Fruit fly (Drosophila melanogaster) whole organism, embryonic: ENCODE results near the gene CG16959.

Source experiments
- Atf3 ChIP-seq: fragments of 200-800 bp; sonication (Bioruptor generic); optimal IDR thresholded peaks from 3 replicates; lab custom pipeline; 2016; ENCODE audit warnings: missing biosample characterization, missing genetic modification characterization
- B-H2 ChIP-seq: fragments of 200-800 bp; sonication (Bioruptor generic); optimal IDR thresholded peaks from 2 replicates; lab custom pipeline; 2018; ENCODE audit warnings: missing biosample characterization, mild to moderate bottlenecking, missing genetic modification characterization
- Bgb ChIP-seq: fragments of 200-800 bp; sonication (Bioruptor generic); IDR thresholded peaks from 2 replicates; pipeline ENCODE4 v1.3.6; 2022; ENCODE audit warnings: missing biosample characterization, missing genetic modification characterization; ENCODE audit not compliant: partially characterized antibody
- CG10147 ChIP-seq: fragments of 200-800 bp; sonication (Bioruptor generic); optimal IDR thresholded peaks from 2 replicates; lab custom pipeline; 2019; ENCODE audit warnings: missing biosample characterization, mild to moderate bottlenecking, missing genetic modification characterization, moderate library complexity
- CG11560 ChIP-seq: fragments of 200-800 bp; sonication (Bioruptor generic); IDR thresholded peaks from 3 replicates; pipeline ENCODE4 v1.3.6; 2022; ENCODE audit warnings: missing biosample characterization, missing genetic modification characterization
- CG11696 ChIP-seq: fragments of 200-800 bp; sonication (Bioruptor generic); IDR thresholded peaks from 2 replicates; pipeline ENCODE4 v1.3.6; 2022; ENCODE audit warnings: missing biosample characterization, missing genetic modification characterization
- CG12155 ChIP-seq: fragments of 200-800 bp; sonication (Bioruptor generic); optimal IDR thresholded peaks from 3 replicates; lab custom pipeline; 2016; ENCODE audit warnings: missing biosample characterization, missing genetic modification characterization
- CG12299 ChIP-seq: fragments of 200-800 bp; sonication (Bioruptor generic); optimal IDR thresholded peaks from 2 replicates; lab custom pipeline; 2018; ENCODE audit warnings: missing biosample characterization, mild to moderate bottlenecking, missing genetic modification characterization
- CG12769 ChIP-seq: fragments of 200-800 bp; sonication (Bioruptor generic); optimal IDR thresholded peaks from 2 replicates; lab custom pipeline; 2019; ENCODE audit warnings: missing biosample characterization, mild to moderate bottlenecking, missing genetic modification characterization, moderate library complexity
- CG15073 ChIP-seq: fragments of 200-800 bp; sonication (Bioruptor generic); optimal IDR thresholded peaks from 2 replicates; lab custom pipeline; 2016; ENCODE audit warnings: missing biosample characterization, missing genetic modification characterization
- CG15269 ChIP-seq: fragments of 200-800 bp; sonication (Bioruptor generic); optimal IDR thresholded peaks from 2 replicates; lab custom pipeline; 2018; ENCODE audit warnings: missing biosample characterization, mild to moderate bottlenecking, missing genetic modification characterization, moderate library complexity
- CG16863 ChIP-seq: fragments of 200-800 bp; sonication (Bioruptor generic); optimal IDR thresholded peaks from 3 replicates; lab custom pipeline; 2016; ENCODE audit warnings: missing biosample characterization, missing genetic modification characterization
- CG17186 ChIP-seq: fragments of 200-800 bp; sonication (Bioruptor generic); optimal IDR thresholded peaks from 3 replicates; lab custom pipeline; 2017; ENCODE audit warnings: missing biosample characterization, missing genetic modification reagents, missing genetic modification characterization
- CG17328 ChIP-seq: fragments of 200-800 bp; sonication (Bioruptor generic); IDR thresholded peaks from 2 replicates; pipeline ENCODE4 v1.3.6; 2022; ENCODE audit warnings: missing biosample characterization, missing genetic modification characterization
- CG2116 ChIP-seq: fragments of 200-800 bp; sonication (Bioruptor generic); optimal IDR thresholded peaks from 3 replicates; lab custom pipeline; 2018; ENCODE audit warnings: missing biosample characterization, mild to moderate bottlenecking, missing genetic modification characterization
- CG2120 ChIP-seq: fragments of 200-800 bp; sonication (Bioruptor generic); optimal IDR thresholded peaks from 3 replicates; lab custom pipeline; 2016; ENCODE audit warnings: missing biosample characterization, missing genetic modification characterization
- CG2129 ChIP-seq: fragments of 200-800 bp; sonication (Bioruptor generic); IDR thresholded peaks from 2 replicates; pipeline ENCODE4 v1.3.6; 2022; ENCODE audit warnings: missing biosample characterization, missing genetic modification characterization; ENCODE audit not compliant: partially characterized antibody
- CG3281 ChIP-seq: fragments of 200-800 bp; sonication (Bioruptor generic); optimal IDR thresholded peaks from 3 replicates; lab custom pipeline; 2017; ENCODE audit warnings: missing biosample characterization, mild to moderate bottlenecking, missing genetic modification characterization
- CG33557 ChIP-seq: fragments of 200-800 bp; sonication (Bioruptor generic); optimal IDR thresholded peaks from 2 replicates; lab custom pipeline; 2019; ENCODE audit warnings: missing biosample characterization, mild to moderate bottlenecking, missing genetic modification characterization, moderate library complexity
- CG43689 ChIP-seq: fragments of 200-800 bp; sonication (Bioruptor generic); IDR thresholded peaks from 2 replicates; pipeline ENCODE4 v1.3.6; 2022; ENCODE audit warnings: missing biosample characterization, missing genetic modification characterization
- CG4707 ChIP-seq: fragments of 200-800 bp; sonication (Bioruptor generic); optimal IDR thresholded peaks from 2 replicates; lab custom pipeline; 2018; ENCODE audit warnings: missing biosample characterization, mild to moderate bottlenecking, missing genetic modification characterization, moderate library complexity
- CG6791 ChIP-seq: fragments of 200-800 bp; sonication (Bioruptor generic); IDR thresholded peaks from 3 replicates; pipeline ENCODE4 v1.3.6; 2022; ENCODE audit warnings: missing biosample characterization, missing genetic modification characterization; ENCODE audit not compliant: partially characterized antibody
- CG7963 ChIP-seq: fragments of 200-800 bp; sonication (Bioruptor generic); IDR thresholded peaks from 3 replicates; pipeline ENCODE4 v1.3.6; 2022; ENCODE audit warnings: missing biosample characterization, missing genetic modification characterization; ENCODE audit not compliant: partially characterized antibody
- CG8089 ChIP-seq: fragments of 200-800 bp; sonication (Bioruptor generic); optimal IDR thresholded peaks from 3 replicates; lab custom pipeline; 2016; ENCODE audit warnings: missing biosample characterization, missing genetic modification characterization
- CG9932 ChIP-seq: fragments of 200-800 bp; sonication (Bioruptor generic); IDR thresholded peaks from 2 replicates; pipeline ENCODE4 v1.3.6; 2022; ENCODE audit warnings: missing biosample characterization, missing genetic modification characterization
- Dref ChIP-seq: fragments of 200-800 bp; sonication (Bioruptor generic); IDR thresholded peaks from 2 replicates; pipeline ENCODE4 v1.3.6; 2022; ENCODE audit warnings: missing biosample characterization, missing genetic modification characterization
- Eip74EF ChIP-seq, 2 experiments: fragments of 200-800 bp in 1 of 2; fragments of >200 bp in 1 of 2; sonication (Bioruptor generic) in 1 of 2; optimal IDR thresholded peaks; 2 replicates each; lab custom pipeline; 2017 to 2019; ENCODE audit warnings: missing biosample characterization in 2 of 2, missing genetic modification characterization in 2 of 2, mild to moderate bottlenecking in 1 of 2, moderate library complexity in 1 of 2
- Hey ChIP-seq: fragments of 200-800 bp; sonication (Bioruptor generic); optimal IDR thresholded peaks from 3 replicates; lab custom pipeline; 2018; ENCODE audit warnings: missing biosample characterization, mild to moderate bottlenecking, missing genetic modification characterization
- HmgD ChIP-seq: fragments of 200-800 bp; sonication (Bioruptor generic); optimal IDR thresholded peaks from 3 replicates; lab custom pipeline; 2016; ENCODE audit warnings: missing biosample characterization, missing genetic modification characterization
- MESR4 ChIP-seq: fragments of 200-800 bp; sonication (Bioruptor generic); optimal IDR thresholded peaks from 2 replicates; lab custom pipeline; 2018; ENCODE audit warnings: missing biosample characterization, mild to moderate bottlenecking, missing genetic modification characterization, moderate library complexity
- Mes4 ChIP-seq: fragments of 200-800 bp; sonication (Bioruptor generic); optimal IDR thresholded peaks from 2 replicates; lab custom pipeline; 2016; ENCODE audit warnings: missing biosample characterization, missing genetic modification characterization
- Scr ChIP-seq: fragments of 200-800 bp; sonication (Bioruptor generic); IDR thresholded peaks from 2 replicates; pipeline ENCODE4 v1.3.6; 2022; ENCODE audit warnings: missing biosample characterization, missing genetic modification characterization; ENCODE audit not compliant: partially characterized antibody
- Xbp1 ChIP-seq: fragments of 200-800 bp; sonication (Bioruptor generic); optimal IDR thresholded peaks from 3 replicates; lab custom pipeline; 2016; ENCODE audit warnings: missing biosample characterization, mild to moderate bottlenecking, missing genetic modification characterization
- croc ChIP-seq: fragments of 200-800 bp; sonication (Bioruptor generic); conservative IDR thresholded peaks from 3 replicates; pipeline ENCODE4 v1.3.6; 2022; ENCODE audit warnings: missing biosample characterization, missing genetic modification characterization
- dimm ChIP-seq: fragments of 200-800 bp; sonication (Bioruptor generic); IDR thresholded peaks from 2 replicates; pipeline ENCODE4 v1.3.6; 2022; ENCODE audit warnings: missing biosample characterization, missing genetic modification characterization
- exex ChIP-seq: fragments of 200-800 bp; sonication (Bioruptor generic); optimal IDR thresholded peaks from 4 replicates; lab custom pipeline; 2018; ENCODE audit warnings: missing biosample characterization, mild to moderate bottlenecking, missing genetic modification characterization, moderate library complexity
- fd102C ChIP-seq: fragments of 200-800 bp; sonication (Bioruptor generic); optimal IDR thresholded peaks from 2 replicates; lab custom pipeline; 2018; ENCODE audit warnings: missing biosample characterization, mild to moderate bottlenecking, missing genetic modification characterization, moderate library complexity
- gce ChIP-seq: fragments of 200-800 bp; sonication (Bioruptor generic); IDR thresholded peaks from 3 replicates; pipeline ENCODE4 v1.3.6; 2022; ENCODE audit warnings: missing biosample characterization, missing genetic modification characterization
- ham ChIP-seq: fragments of 200-800 bp; sonication (Bioruptor generic); IDR thresholded peaks from 2 replicates; pipeline ENCODE4 v1.3.6; 2022; ENCODE audit warnings: missing biosample characterization, missing genetic modification characterization
- inv ChIP-seq: fragments of 200-800 bp; sonication (Bioruptor generic); IDR thresholded peaks from 2 replicates; pipeline ENCODE4 v1.3.6; 2022; ENCODE audit warnings: missing biosample characterization, missing genetic modification characterization; ENCODE audit not compliant: partially characterized antibody
- knrl ChIP-seq: fragments of 200-800 bp; sonication (Bioruptor generic); IDR thresholded peaks from 3 replicates; pipeline ENCODE4 v1.3.6; 2022; ENCODE audit warnings: missing biosample characterization, missing genetic modification characterization; ENCODE audit not compliant: partially characterized antibody
- lov ChIP-seq, 2 experiments: fragments of 200-800 bp in 1 of 2; fragments of >200 bp in 1 of 2; sonication (Bioruptor generic) in 1 of 2; IDR thresholded peaks in 1 of 2; optimal IDR thresholded peaks in 1 of 2; 2 replicates in 1 of 2; 3 replicates in 1 of 2; pipeline versions ENCODE4 v1.3.6 to Lab custom; 2017 to 2022; ENCODE audit warnings: missing biosample characterization in 1 of 2, missing genetic modification characterization in 1 of 2
- psq ChIP-seq: fragments of 200-800 bp; sonication (Bioruptor generic); optimal IDR thresholded peaks from 2 replicates; lab custom pipeline; 2017; ENCODE audit warnings: missing biosample characterization, missing genetic modification characterization
- pum ChIP-seq: fragments of 200-800 bp; sonication (Bioruptor generic); optimal IDR thresholded peaks from 2 replicates; lab custom pipeline; 2016; ENCODE audit warnings: missing biosample characterization, missing genetic modification characterization
- sna ChIP-seq: fragments of 200-800 bp; sonication (Bioruptor generic); IDR thresholded peaks from 2 replicates; pipeline ENCODE4 v1.3.6; 2022; ENCODE audit warnings: missing biosample characterization, missing genetic modification characterization; ENCODE audit not compliant: partially characterized antibody
- sr ChIP-seq: fragments of 200-800 bp; sonication (Bioruptor generic); IDR thresholded peaks from 3 replicates; pipeline ENCODE4 v1.3.6; 2022; ENCODE audit warnings: missing biosample characterization, missing genetic modification characterization
- ssp ChIP-seq: fragments of 200-800 bp; sonication (Bioruptor generic); IDR thresholded peaks from 2 replicates; pipeline ENCODE4 v1.3.6; 2022; ENCODE audit warnings: missing biosample characterization, missing genetic modification characterization
- toy ChIP-seq: fragments of 200-800 bp; sonication (Bioruptor generic); IDR thresholded peaks from 2 replicates; pipeline ENCODE4 v1.3.6; 2022; ENCODE audit warnings: missing biosample characterization, missing genetic modification characterization
- trem ChIP-seq: fragments of 200-800 bp; optimal IDR thresholded peaks from 3 replicates; lab custom pipeline; 2019; ENCODE audit warnings: missing biosample characterization, mild to moderate bottlenecking, missing genetic modification characterization, moderate library complexity
- vnd ChIP-seq: fragments of 200-800 bp; sonication (Bioruptor generic); IDR thresholded peaks from 3 replicates; pipeline ENCODE4 v1.3.6; 2022; ENCODE audit warnings: missing biosample characterization, missing genetic modification characterization; ENCODE audit not compliant: partially characterized antibody

Gene CG16959

dm6 chr3L:15163414-15163813, 38.3 kb upstream of the CG16959 start, which contains the start of gene CG7011 (continued):
- TF ChIP-seq CG17328 (GFP tag; lab: Robert Waterston, UW) (no peak), CG6791 (GFP tag; lab: Robert Waterston, UW) (peak; percentile 65), croc (GFP tag; lab: Robert Waterston, UW) (no peak), ssp (GFP tag; lab: Robert Waterston, UW) (no peak), Eip74EF (GFP tag; optimal IDR thresholded peaks at IDR 0.05; lab: Kevin White, UChicago) (no peak), knrl (GFP tag; lab: Robert Waterston, UW) (peak; percentile 48), CG17186 (GFP tag; lab: Kevin White, UChicago) (no peak), CG2120 (GFP tag; lab: Kevin White, UChicago) (no peak), CG11560 (tag; lab: Robert Waterston, UW) (no peak), B-H2 (GFP tag; lab: Kevin White, UChicago) (no peak), gce (GFP tag; lab: Robert Waterston, UW) (no peak), CG43689 (GFP tag; lab: Robert Waterston, UW) (no peak), Bgb (GFP tag; lab: Robert Waterston, UW) (peak; percentile 86), ham (GFP tag; lab: Robert Waterston, UW) (no peak), CG3281 (GFP tag; lab: Kevin White, UChicago) (no peak), CG2116 (GFP tag; lab: Kevin White, UChicago) (peak; percentile 16), CG16863 (GFP tag; lab: Kevin White, UChicago) (no peak), dimm (GFP tag; lab: Robert Waterston, UW) (no peak), Dref (peak; percentile 66), CG9932 (GFP tag; lab: Robert Waterston, UW) (no peak), CG33557 (GFP tag; lab: Kevin White, UChicago) (no peak), exex (no peak), CG8089 (no peak), CG15269 (no peak), sna (GFP tag; lab: Robert Waterston, UW) (peak; percentile 47), CG12299 (tag; lab: Kevin White, UChicago) (no peak), Hey (tag; lab: Kevin White, UChicago) (no peak), Xbp1 (GFP tag; lab: Kevin White, UChicago) (peak; percentile 54), lov (optimal IDR thresholded peaks at IDR 0.05; lab: Kevin White, UChicago) (no peak), lov (GFP tag; IDR thresholded peaks at IDR 0.05; lab: Robert Waterston, UW) (no peak), CG10147 (GFP tag; lab: Kevin White, UChicago) (no peak), CG2129 (GFP tag; lab: Robert Waterston, UW) (no peak), sr (no peak), Mes4 (GFP tag; lab: Kevin White, UChicago) (no peak), CG12155 (GFP tag; lab: Kevin White, UChicago) (peak; percentile 28), pum (GFP tag; lab: Kevin White, UChicago) (no peak), Scr (GFP tag; lab: Robert Waterston, UW) (peak; percentile 42), fd102C (GFP tag; lab: Kevin White, UChicago) (no peak), psq (GFP tag; lab: Kevin White, UChicago) (no peak), vnd (GFP tag; lab: Robert Waterston, UW) (0 out of 3 replicates have a peak, but pooled peaks have one; percentile 27), CG15073 (no peak), Atf3 (no peak), CG12769 (no peak), CG4707 (GFP tag; lab: Kevin White, UChicago) (no peak), MESR4 (GFP tag; lab: Kevin White, UChicago) (peak; percentile 17), toy (GFP tag; lab: Robert Waterston, UW) (no peak), HmgD (GFP tag; lab: Kevin White, UChicago) (no peak), CG7963 (GFP tag; lab: Robert Waterston, UW) (0 out of 3 replicates have a peak, but pooled peaks have one; percentile 29), inv (GFP tag; lab: Robert Waterston, UW) (peak; percentile 46; the same call in 1 of the 2 replicates), trem (tag; lab: Kevin White, UChicago) (peak; percentile 52), CG11696 (GFP tag; lab: Robert Waterston, UW) (no peak)
